Worm (Caenorhabditis elegans) whole organism, L4 larva: ENCODE data around the gene srlf-3.
A peak's percentile ranks its signal among the peaks of the same experiment; 100 is the strongest.

Source experiments
- F10B5.3 ChIP-seq: sonication (generic microtip); optimal IDR thresholded peaks from 2 replicates; lab custom pipeline; 2016; ENCODE audit warnings: mild to moderate bottlenecking, missing genetic modification characterization, missing compliant biosample characterization
- F26F4.8 ChIP-seq: fragments of 200-800 bp; sonication (Bioruptor generic); conservative IDR thresholded peaks from 2 replicates; pipeline ENCODE4 v1.3.6; 2022; ENCODE audit warnings: missing genetic modification characterization, missing compliant biosample characterization
- F49E8.2 ChIP-seq: sonication (generic microtip); optimal IDR thresholded peaks from 2 replicates; lab custom pipeline; 2016; ENCODE audit warnings: missing compliant biosample characterization, mild to moderate bottlenecking, missing genetic modification characterization, borderline replicate concordance
- T26A8.4 ChIP-seq: fragments of 200-800 bp; sonication (Bioruptor generic); IDR thresholded peaks from 2 replicates; pipeline ENCODE4 v1.3.6; 2022; ENCODE audit warnings: missing genetic modification characterization, missing compliant biosample characterization
- Y105C5A.15 ChIP-seq: fragments of 200-800 bp; sonication (Bioruptor generic); IDR thresholded peaks from 2 replicates; pipeline ENCODE4 v1.3.6; 2022; ENCODE audit warnings: missing genetic modification characterization, missing compliant biosample characterization
- Y5F2A.4 ChIP-seq: fragments of 200-800 bp; sonication (Bioruptor generic); optimal IDR thresholded peaks from 2 replicates; lab custom pipeline; 2018; ENCODE audit warnings: mild to moderate bottlenecking, missing genetic modification characterization, missing compliant biosample characterization
- ZK337.2 ChIP-seq: fragments of 200-800 bp; sonication (Bioruptor generic); IDR thresholded peaks from 2 replicates; pipeline ENCODE4 v1.3.6; 2022; ENCODE audit warnings: missing genetic modification reagents, missing genetic modification characterization, missing compliant biosample characterization
- ZK546.5 ChIP-seq, 2 experiments: sonication (generic microtip); optimal IDR thresholded peaks; 2 replicates each; lab custom pipeline; 2017; ENCODE audit warnings: missing biosample characterization in 2 of 2, missing genetic modification characterization in 2 of 2
- aha-1 ChIP-seq: fragments of 150-350 bp; peaks from one replicate; lab custom pipeline; 2014; ENCODE audit warnings: missing biosample characterization, missing genetic modification characterization
- ama-1 ChIP-seq: fragments of 150-350 bp; optimal IDR thresholded peaks from 2 replicates; lab custom pipeline; 2014; ENCODE audit warnings: inconsistent platforms, mixed read lengths
- attf-4 ChIP-seq: sonication (generic microtip); optimal IDR thresholded peaks from 3 replicates; lab custom pipeline; 2017; ENCODE audit warnings: missing biosample characterization, missing genetic modification characterization
- ceh-32 ChIP-seq: sonication (generic microtip); optimal IDR thresholded peaks from 2 replicates; lab custom pipeline; 2016; ENCODE audit warnings: mild to moderate bottlenecking, missing genetic modification characterization, missing compliant biosample characterization; ENCODE audit not compliant: poor library complexity
- ceh-62 ChIP-seq: sonication (generic microtip); optimal IDR thresholded peaks from 2 replicates; lab custom pipeline; 2017; ENCODE audit warnings: missing biosample characterization, missing genetic modification characterization
- ceh-82 ChIP-seq: sonication (generic microtip); optimal IDR thresholded peaks from 2 replicates; lab custom pipeline; 2017; ENCODE audit warnings: missing biosample characterization, missing genetic modification characterization
- ces-1 ChIP-seq: fragments of 150-350 bp; sonication (generic microtip); optimal IDR thresholded peaks from 4 replicates; lab custom pipeline; 2014; ENCODE audit warnings: missing biosample characterization, missing genetic modification reagents, missing genetic modification characterization
- ctbp-1 ChIP-seq: fragments of 200-800 bp; sonication (Bioruptor generic); IDR thresholded peaks from 2 replicates; pipeline ENCODE4 v1.3.6; 2022; ENCODE audit warnings: missing genetic modification reagents, missing genetic modification characterization, missing compliant biosample characterization
- daf-16 ChIP-seq, 3 experiments: sonication (generic microtip); optimal IDR thresholded peaks; 2 replicates each; lab custom pipeline; 2016 to 2017; ENCODE audit warnings: missing genetic modification characterization in 3 of 3, missing genetic modification reagents in 3 of 3, mild to moderate bottlenecking in 2 of 3, missing compliant biosample characterization in 2 of 3, missing biosample characterization in 1 of 3, moderate library complexity in 1 of 3
- daf-8 ChIP-seq: fragments of 200-800 bp; sonication (Bioruptor generic); IDR thresholded peaks from 2 replicates; pipeline ENCODE4 v1.3.6; 2022; ENCODE audit warnings: missing genetic modification characterization, missing compliant biosample characterization
- dmd-6 ChIP-seq: fragments of 200-800 bp; sonication (Bioruptor generic); IDR thresholded peaks from 2 replicates; pipeline ENCODE4 v1.3.6; 2022; ENCODE audit warnings: missing genetic modification reagents, missing genetic modification characterization, missing compliant biosample characterization
- dpl-1 ChIP-seq: fragments of 150-350 bp; optimal IDR thresholded peaks from 2 replicates; lab custom pipeline; 2014; ENCODE audit warnings: missing biosample characterization, missing genetic modification reagents, missing genetic modification characterization
- dve-1 ChIP-seq: sonication (generic microtip); optimal IDR thresholded peaks from 2 replicates; lab custom pipeline; 2017; ENCODE audit warnings: antibody characterized with exemption, mild to moderate bottlenecking, missing genetic modification characterization, missing compliant biosample characterization; ENCODE audit not compliant: insufficient read depth
- egl-27 ChIP-seq: sonication (generic microtip); optimal IDR thresholded peaks from 3 replicates; lab custom pipeline; 2017; ENCODE audit warnings: missing biosample characterization, missing genetic modification reagents, missing genetic modification characterization
- fos-1 ChIP-seq: fragments of 150-350 bp; optimal IDR thresholded peaks from 2 replicates; lab custom pipeline; 2014; ENCODE audit warnings: missing biosample characterization, missing genetic modification characterization
- gei-8 ChIP-seq: fragments of 200-800 bp; sonication (Bioruptor generic); optimal IDR thresholded peaks from 2 replicates; lab custom pipeline; 2018; ENCODE audit warnings: mild to moderate bottlenecking, missing genetic modification characterization, missing compliant biosample characterization
- hif-1 ChIP-seq, 2 experiments: sonication (generic microtip); optimal IDR thresholded peaks; 2 replicates each; lab custom pipeline; 2016 to 2017; ENCODE audit warnings: missing compliant biosample characterization in 2 of 2, missing genetic modification characterization in 2 of 2, missing genetic modification reagents in 2 of 2, missing genotype in 2 of 2, mild to moderate bottlenecking in 1 of 2
- hlh-11 ChIP-seq: fragments of 200-800 bp; sonication (Bioruptor generic); optimal IDR thresholded peaks from 2 replicates; lab custom pipeline; 2018; ENCODE audit warnings: mild to moderate bottlenecking, missing genetic modification characterization, missing compliant biosample characterization
- lim-7 ChIP-seq: fragments of 200-800 bp; sonication (Bioruptor generic); IDR thresholded peaks from 2 replicates; pipeline ENCODE4 v1.3.6; 2022; ENCODE audit warnings: missing genetic modification characterization, missing compliant biosample characterization
- lir-3 ChIP-seq: sonication (generic microtip); optimal IDR thresholded peaks from 2 replicates; lab custom pipeline; 2016; ENCODE audit warnings: mild to moderate bottlenecking, missing genetic modification characterization, missing compliant biosample characterization
- lsy-2 ChIP-seq, 2 experiments: fragments of 150-350 bp in 1 of 2; sonication (generic microtip) in 1 of 2; optimal IDR thresholded peaks; 2 replicates each; lab custom pipeline; 2014 to 2017; ENCODE audit warnings: missing biosample characterization in 2 of 2, missing genetic modification characterization in 2 of 2
- mdt-29 ChIP-seq: fragments of 200-800 bp; sonication (Bioruptor generic); IDR thresholded peaks from 2 replicates; pipeline ENCODE4 v1.3.6; 2022; ENCODE audit warnings: missing genetic modification reagents, missing genetic modification characterization, missing compliant biosample characterization
- mxl-3 ChIP-seq: fragments of 200-800 bp; sonication (Bioruptor generic); optimal IDR thresholded peaks from 2 replicates; lab custom pipeline; 2018; ENCODE audit warnings: mild to moderate bottlenecking, missing genetic modification characterization, missing compliant biosample characterization
- nhr-10 ChIP-seq: fragments of 150-350 bp; optimal IDR thresholded peaks from 2 replicates; lab custom pipeline; 2014; ENCODE audit warnings: missing biosample characterization, missing genetic modification characterization
- nhr-42 ChIP-seq: fragments of 200-800 bp; sonication (Bioruptor generic); IDR thresholded peaks from 2 replicates; pipeline ENCODE4 v1.3.6; 2022; ENCODE audit warnings: missing genetic modification characterization, missing compliant biosample characterization
- nhr-48 ChIP-seq: sonication (generic microtip); optimal IDR thresholded peaks from 2 replicates; lab custom pipeline; 2016; ENCODE audit warnings: mild to moderate bottlenecking, missing genetic modification characterization, missing compliant biosample characterization
- nhr-76 ChIP-seq: fragments of 150-350 bp; optimal IDR thresholded peaks from 2 replicates; lab custom pipeline; 2014; ENCODE audit warnings: missing biosample characterization, missing genetic modification characterization
- pha-4 ChIP-seq, 2 experiments: fragments of 150-350 bp in 1 of 2; fragments of 200-800 bp in 1 of 2; sonication (Bioruptor generic) in 1 of 2; IDR thresholded peaks in 1 of 2; optimal IDR thresholded peaks in 1 of 2; 2 replicates each; pipeline versions ENCODE4 v1.3.6 to Lab custom; 2014 to 2022; ENCODE audit warnings: missing genetic modification characterization in 2 of 2, missing genetic modification reagents in 2 of 2, missing biosample characterization in 1 of 2, missing compliant biosample characterization in 1 of 2
- rbr-2 ChIP-seq: sonication (generic microtip); optimal IDR thresholded peaks from 2 replicates; lab custom pipeline; 2016; ENCODE audit warnings: missing genotype, missing genetic modification characterization, missing compliant biosample characterization
- skn-1 ChIP-seq: fragments of 150-350 bp; optimal IDR thresholded peaks from 2 replicates; lab custom pipeline; 2014; ENCODE audit warnings: missing biosample characterization, missing genetic modification characterization
- snpc-1.2 ChIP-seq: fragments of 200-800 bp; sonication (Bioruptor generic); IDR thresholded peaks from 2 replicates; pipeline ENCODE4 v1.3.6; 2022; ENCODE audit warnings: missing genetic modification reagents, missing genetic modification characterization, missing compliant biosample characterization
- snpc-4 ChIP-seq: fragments of 150-350 bp; optimal IDR thresholded peaks from 2 replicates; lab custom pipeline; 2014; ENCODE audit warnings: missing biosample characterization, missing genetic modification characterization
- spr-3 ChIP-seq: fragments of 200-800 bp; sonication (Bioruptor generic); optimal IDR thresholded peaks from 2 replicates; lab custom pipeline; 2018; ENCODE audit warnings: mild to moderate bottlenecking, missing genetic modification characterization, missing compliant biosample characterization
- tra-1 ChIP-seq: fragments of 200-800 bp; sonication (Bioruptor generic); IDR thresholded peaks from 2 replicates; pipeline ENCODE4 v1.3.6; 2022; ENCODE audit warnings: missing genetic modification reagents, missing genetic modification characterization, missing compliant biosample characterization
- unc-130 ChIP-seq: sonication (generic microtip); optimal IDR thresholded peaks from 2 replicates; lab custom pipeline; 2016; ENCODE audit warnings: missing genetic modification reagents, missing genetic modification characterization, missing compliant biosample characterization
- vab-7 ChIP-seq: fragments of 200-800 bp; sonication (Bioruptor generic); IDR thresholded peaks from 2 replicates; pipeline ENCODE4 v1.3.6; 2022; ENCODE audit warnings: missing genetic modification reagents, missing genetic modification characterization, missing compliant biosample characterization
- zfp-3 ChIP-seq: fragments of 200-800 bp; sonication (Bioruptor generic); conservative IDR thresholded peaks from 2 replicates; pipeline ENCODE4 v1.3.6; 2022; ENCODE audit warnings: missing genetic modification reagents, missing genetic modification characterization, missing compliant biosample characterization
- zip-11 ChIP-seq: fragments of 200-800 bp; sonication (Bioruptor generic); IDR thresholded peaks from 2 replicates; pipeline ENCODE4 v1.3.6; 2022; ENCODE audit warnings: missing genetic modification characterization, missing compliant biosample characterization
- ztf-11 ChIP-seq: fragments of 150-350 bp; optimal IDR thresholded peaks from 2 replicates; lab custom pipeline; 2014; ENCODE audit warnings: missing biosample characterization, missing genetic modification characterization
- ztf-7 ChIP-seq: fragments of 150-350 bp; optimal IDR thresholded peaks from 2 replicates; lab custom pipeline; 2014; ENCODE audit warnings: missing biosample characterization, missing genetic modification characterization

srlf-3 gene

ce11 chrIV:8526050-8526449, 38.8 kb downstream of the srlf-3 start (continued):
- no peak for TF ChIP-seq pha-4 (GFP tag; IDR thresholded peaks at IDR 0.05; lab: Robert Waterston, UW)
- no peak for TF ChIP-seq pha-4 (tag; optimal IDR thresholded peaks at IDR 0.05; lab: Kevin White, UChicago)
- TF ChIP-seq hif-1 (tag; optimal IDR thresholded peaks at IDR 0.05; lab: Kevin White, UChicago): peak in 1 of 2 experiments; percentile 27
- TF ChIP-seq lim-7 (GFP tag; lab: Robert Waterston, UW): no peak
- TF ChIP-seq F10B5.3 (tag; lab: Kevin White, UChicago): no peak
- no peak for TF ChIP-seq tra-1
- no peak for TF ChIP-seq snpc-4 (tag; lab: Kevin White, UChicago)
- TF ChIP-seq gei-8 (GFP tag; lab: Kevin White, UChicago): peak; percentile 44
- TF ChIP-seq Y105C5A.15: no peak
- TF ChIP-seq snpc-1.2 (GFP tag; lab: Robert Waterston, UW): no peak
- no peak for TF ChIP-seq skn-1
- TF ChIP-seq ztf-11: no peak
- peak; percentile 70 for TF ChIP-seq mxl-3 (GFP tag; lab: Kevin White, UChicago)
- TF ChIP-seq vab-7 (GFP tag; lab: Robert Waterston, UW): no peak
- no peak for TF ChIP-seq F49E8.2
- TF ChIP-seq attf-4 (tag; lab: Kevin White, UChicago): no peak
- TF ChIP-seq dve-1 (tag; lab: Kevin White, UChicago): peak; percentile 55
- TF ChIP-seq T26A8.4 (GFP tag; lab: Robert Waterston, UW): no peak
- TF ChIP-seq ctbp-1 (GFP tag; lab: Robert Waterston, UW): no peak
- TF ChIP-seq lir-3 (tag; lab: Kevin White, UChicago): no peak
- TF ChIP-seq ZK337.2 (GFP tag; lab: Robert Waterston, UW): no peak
- TF ChIP-seq lsy-2 (tag; optimal IDR thresholded peaks at IDR 0.05; lab: Kevin White, UChicago): peak; percentile 18 to 84
- peak; percentile 95 for TF ChIP-seq nhr-48 (tag; lab: Kevin White, UChicago)
- no peak for TF ChIP-seq ZK546.5 (tag; optimal IDR thresholded peaks at IDR 0.05; lab: Kevin White, UChicago)
- TF ChIP-seq Y5F2A.4 (GFP tag; lab: Kevin White, UChicago): no peak
- TF ChIP-seq nhr-10 (tag; lab: Kevin White, UChicago): no peak
- no peak for TF ChIP-seq ama-1 (lab: Kevin White, UChicago)
- TF ChIP-seq mdt-29 (GFP tag; lab: Robert Waterston, UW): peak; percentile 59; the same call in 1 of the 2 replicates
- TF ChIP-seq zip-11 (GFP tag; lab: Robert Waterston, UW): no peak
- no peak for TF ChIP-seq ceh-62 (tag; lab: Kevin White, UChicago)
- no peak for TF ChIP-seq spr-3
- no peak for TF ChIP-seq ztf-7 (tag; lab: Kevin White, UChicago)
- TF ChIP-seq hlh-11 (tag; lab: Kevin White, UChicago): peak; percentile 90
- TF ChIP-seq F26F4.8: no peak
- no peak for TF ChIP-seq rbr-2
- peak; percentile 35 for TF ChIP-seq aha-1

ce11 chrIV:8526579-8526978, 39.3 kb downstream of the srlf-3 start:
- TF ChIP-seq daf-16 (GFP tag; optimal IDR thresholded peaks at IDR 0.05; lab: Kevin White, UChicago) (no peak), daf-16 (tag; optimal IDR thresholded peaks at IDR 0.05; lab: Kevin White, UChicago) (peak; percentile 97), dve-1 (tag; lab: Kevin White, UChicago) (peak; percentile 27), unc-130 (GFP tag; lab: Kevin White, UChicago) (no peak), nhr-76 (no peak)

ce11 chrIV:8527598-8528012, 40.3 kb downstream of the srlf-3 start:
- TF ChIP-seq tra-1: peak; percentile 96
- no peak for TF ChIP-seq fos-1 (tag; lab: Kevin White, UChicago)
- TF ChIP-seq ceh-32 (tag; lab: Kevin White, UChicago): no peak
- no peak for TF ChIP-seq snpc-4 (tag; lab: Kevin White, UChicago)
- TF ChIP-seq daf-16 (GFP tag; optimal IDR thresholded peaks at IDR 0.05; lab: Kevin White, UChicago): peak; percentile 97 to 99
- TF ChIP-seq daf-16 (tag; optimal IDR thresholded peaks at IDR 0.05; lab: Kevin White, UChicago): peak; percentile 98
- TF ChIP-seq ceh-82 (tag; lab: Kevin White, UChicago): no peak
- peak; percentile 61; the same call in 1 of the 2 replicates for TF ChIP-seq nhr-42 (GFP tag; lab: Robert Waterston, UW)
- no peak for TF ChIP-seq egl-27 (tag; lab: Kevin White, UChicago)
- peak; percentile 60 for TF ChIP-seq dpl-1 (GFP tag; lab: Kevin White, UChicago)
- peak; percentile 100 for TF ChIP-seq hlh-11 (tag; lab: Kevin White, UChicago)
- TF ChIP-seq dve-1 (tag; lab: Kevin White, UChicago): peak; percentile 99
- no peak for TF ChIP-seq daf-8 (GFP tag; lab: Robert Waterston, UW)
- TF ChIP-seq hif-1 (tag; optimal IDR thresholded peaks at IDR 0.05; lab: Kevin White, UChicago): peak; percentile 80 to 91
- TF ChIP-seq snpc-1.2 (GFP tag; lab: Robert Waterston, UW): no peak
- TF ChIP-seq zfp-3 (GFP tag; lab: Robert Waterston, UW): peak; percentile 52; the same call in 1 of the 2 replicates
- no peak for TF ChIP-seq ces-1 (GFP tag; lab: Kevin White, UChicago)
- peak; percentile 99 for TF ChIP-seq dmd-6 (GFP tag; lab: Robert Waterston, UW)
